Fruit fly (Drosophila melanogaster) whole organism, prepupa: Measurements from ENCODE around the gene nrv1.
A peak's percentile ranks its signal among the peaks of the same experiment; 100 is the strongest.

Source experiments
- Blimp-1 ChIP-seq: fragments of 200-800 bp; sonication (Bioruptor generic); optimal IDR thresholded peaks from 3 replicates; lab custom pipeline; 2017; ENCODE audit warnings: missing biosample characterization, missing genetic modification characterization, mild to moderate bottlenecking, moderate library complexity, missing genetic modification reagents
- CG11294 ChIP-seq: fragments of 200-800 bp; sonication (Bioruptor generic); IDR thresholded peaks from 2 replicates; pipeline ENCODE4 v1.3.6; 2022; ENCODE audit warnings: missing biosample characterization, missing genetic modification characterization
- CG11762 ChIP-seq: fragments of 200-800 bp; sonication (Bioruptor generic); optimal IDR thresholded peaks from 3 replicates; lab custom pipeline; 2016; ENCODE audit warnings: missing biosample characterization, missing genetic modification characterization; ENCODE audit not compliant: insufficient read depth
- CG11902 ChIP-seq: fragments of 200-800 bp; sonication (Bioruptor generic); optimal IDR thresholded peaks from 3 replicates; lab custom pipeline; 2016; ENCODE audit warnings: missing biosample characterization, missing genetic modification characterization
- CG1621 ChIP-seq: fragments of 200-800 bp; sonication (Bioruptor generic); optimal IDR thresholded peaks from 3 replicates; lab custom pipeline; 2018; ENCODE audit warnings: missing biosample characterization, mild to moderate bottlenecking, missing genetic modification characterization
- CG16779 ChIP-seq: fragments of 200-800 bp; sonication (Bioruptor generic); optimal IDR thresholded peaks from 3 replicates; lab custom pipeline; 2017; ENCODE audit warnings: missing biosample characterization, mild to moderate bottlenecking, missing genetic modification characterization
- CG31627 ChIP-seq: fragments of 200-800 bp; sonication (Bioruptor generic); optimal IDR thresholded peaks from 3 replicates; lab custom pipeline; 2016; ENCODE audit warnings: missing biosample characterization, missing genetic modification characterization
- CG32006 ChIP-seq: fragments of 200-800 bp; sonication (Bioruptor generic); optimal IDR thresholded peaks from 3 replicates; lab custom pipeline; 2017; ENCODE audit warnings: missing biosample characterization, mild to moderate bottlenecking, missing genetic modification characterization
- CG34406 ChIP-seq: fragments of 200-800 bp; sonication (Bioruptor generic); optimal IDR thresholded peaks from 3 replicates; lab custom pipeline; 2016; ENCODE audit warnings: missing biosample characterization, missing genetic modification characterization
- CG4318 ChIP-seq: fragments of 200-800 bp; sonication (Bioruptor generic); optimal IDR thresholded peaks from 3 replicates; lab custom pipeline; 2017; ENCODE audit warnings: missing biosample characterization, mild to moderate bottlenecking, missing genetic modification characterization
- CG6276 ChIP-seq: fragments of 200-800 bp; sonication (Bioruptor generic); optimal IDR thresholded peaks from 2 replicates; lab custom pipeline; 2017; ENCODE audit warnings: missing biosample characterization, mild to moderate bottlenecking, missing genetic modification characterization
- CG6792 ChIP-seq: fragments of 200-800 bp; sonication (Bioruptor generic); optimal IDR thresholded peaks from 3 replicates; lab custom pipeline; 2016; ENCODE audit warnings: missing biosample characterization, missing genetic modification characterization
- CG6808 ChIP-seq: fragments of 200-800 bp; sonication (Bioruptor generic); optimal IDR thresholded peaks from 3 replicates; lab custom pipeline; 2017; ENCODE audit warnings: missing biosample characterization, missing genetic modification characterization, mild to moderate bottlenecking, moderate library complexity, missing genetic modification reagents
- CG6854 ChIP-seq: fragments of 200-800 bp; sonication (Bioruptor generic); optimal IDR thresholded peaks from 2 replicates; lab custom pipeline; 2017; ENCODE audit warnings: missing biosample characterization, mild to moderate bottlenecking, missing genetic modification characterization
- CG7368 ChIP-seq: fragments of 200-800 bp; sonication (Bioruptor generic); optimal IDR thresholded peaks from 3 replicates; lab custom pipeline; 2016; ENCODE audit warnings: missing biosample characterization, missing genetic modification characterization
- CG8119 ChIP-seq: fragments of 200-800 bp; sonication (Bioruptor generic); IDR thresholded peaks from 3 replicates; pipeline ENCODE4 v1.3.6; 2022; ENCODE audit warnings: missing biosample characterization, missing genetic modification characterization
- CG8632 ChIP-seq: fragments of 200-800 bp; sonication (Bioruptor generic); optimal IDR thresholded peaks from 3 replicates; lab custom pipeline; 2016; ENCODE audit warnings: missing biosample characterization, missing genetic modification characterization
- Eip75B ChIP-seq: fragments of 200-800 bp; sonication (Bioruptor generic); optimal IDR thresholded peaks from 3 replicates; lab custom pipeline; 2016; ENCODE audit warnings: missing biosample characterization, missing genetic modification characterization
- Eip93F ChIP-seq: fragments of 200-800 bp; sonication (Bioruptor generic); optimal IDR thresholded peaks from 2 replicates; lab custom pipeline; 2016; ENCODE audit warnings: missing biosample characterization, mild to moderate bottlenecking, missing genetic modification characterization
- Ets21C ChIP-seq: fragments of 200-800 bp; sonication (Bioruptor generic); optimal IDR thresholded peaks from 3 replicates; lab custom pipeline; 2016; ENCODE audit warnings: missing biosample characterization, missing genetic modification characterization
- Gug ChIP-seq: fragments of 200-800 bp; sonication (Bioruptor generic); IDR thresholded peaks from 2 replicates; pipeline ENCODE4 v1.3.6; 2022; ENCODE audit warnings: missing biosample characterization, missing genetic modification characterization
- Hr38 ChIP-seq: sonication (Bioruptor generic); optimal IDR thresholded peaks from 2 replicates; lab custom pipeline; 2016; ENCODE audit warnings: missing biosample characterization, missing genetic modification characterization
- Hr39 ChIP-seq: fragments of 200-800 bp; sonication (Bioruptor generic); optimal IDR thresholded peaks from 2 replicates; lab custom pipeline; 2016; ENCODE audit warnings: missing biosample characterization, missing genetic modification characterization
- Hr4 ChIP-seq: fragments of 200-800 bp; sonication (Bioruptor generic); optimal IDR thresholded peaks from 3 replicates; lab custom pipeline; 2016; ENCODE audit warnings: missing biosample characterization, missing genetic modification characterization
- Lpt ChIP-seq: fragments of 200-800 bp; sonication (Bioruptor generic); optimal IDR thresholded peaks from 3 replicates; lab custom pipeline; 2016; ENCODE audit warnings: missing biosample characterization, missing genetic modification characterization
- Met ChIP-seq: fragments of 200-800 bp; sonication (Bioruptor generic); optimal IDR thresholded peaks from 3 replicates; lab custom pipeline; 2016; ENCODE audit warnings: missing biosample characterization, missing genetic modification characterization
- OdsH ChIP-seq: fragments of 200-800 bp; sonication (Bioruptor generic); optimal IDR thresholded peaks from 3 replicates; lab custom pipeline; 2016; ENCODE audit warnings: missing biosample characterization, missing genetic modification characterization
- Smox ChIP-seq: fragments of 200-800 bp; sonication (Bioruptor generic); optimal IDR thresholded peaks from 3 replicates; lab custom pipeline; 2016; ENCODE audit warnings: missing biosample characterization, missing genetic modification characterization
- Sox14 ChIP-seq: fragments of 200-800 bp; sonication (Bioruptor generic); optimal IDR thresholded peaks from 3 replicates; lab custom pipeline; 2016; ENCODE audit warnings: missing biosample characterization, missing genetic modification characterization
- Sox15 ChIP-seq: fragments of 200-800 bp; sonication (Bioruptor generic); optimal IDR thresholded peaks from 3 replicates; lab custom pipeline; 2016; ENCODE audit warnings: missing biosample characterization, missing genetic modification characterization
- achi ChIP-seq: fragments of 200-800 bp; sonication (Bioruptor generic); optimal IDR thresholded peaks from 3 replicates; lab custom pipeline; 2016; ENCODE audit warnings: missing biosample characterization, missing genetic modification characterization
- acj6 ChIP-seq: fragments of 200-800 bp; sonication (Bioruptor generic); optimal IDR thresholded peaks from 3 replicates; lab custom pipeline; 2016; ENCODE audit warnings: missing biosample characterization, missing genetic modification characterization
- cyc ChIP-seq: fragments of 200-800 bp; sonication (Bioruptor generic); optimal IDR thresholded peaks from 3 replicates; lab custom pipeline; 2016; ENCODE audit warnings: missing biosample characterization, missing genetic modification characterization
- dac ChIP-seq: fragments of 200-800 bp; sonication (Bioruptor generic); optimal IDR thresholded peaks from 2 replicates; lab custom pipeline; 2017; ENCODE audit warnings: missing biosample characterization, mild to moderate bottlenecking, missing genetic modification characterization
- dsx ChIP-seq: fragments of 200-800 bp; optimal IDR thresholded peaks from 3 replicates; lab custom pipeline; 2019; ENCODE audit warnings: missing biosample characterization, mild to moderate bottlenecking, missing genetic modification characterization, moderate library complexity; ENCODE audit not compliant: poor library complexity, severe bottlenecking
- fd59A ChIP-seq: fragments of 200-800 bp; sonication (Bioruptor generic); optimal IDR thresholded peaks from 2 replicates; lab custom pipeline; 2017; ENCODE audit warnings: missing biosample characterization, mild to moderate bottlenecking, missing genetic modification characterization, missing genetic modification reagents
- lz ChIP-seq: fragments of 200-800 bp; sonication (Bioruptor generic); optimal IDR thresholded peaks from 3 replicates; lab custom pipeline; 2016; ENCODE audit warnings: missing biosample characterization, missing genetic modification characterization
- net ChIP-seq: fragments of 200-800 bp; sonication (Bioruptor generic); optimal IDR thresholded peaks from 3 replicates; lab custom pipeline; 2016; ENCODE audit warnings: missing biosample characterization, missing genetic modification characterization
- salr ChIP-seq, 2 experiments: fragments of 200-800 bp; sonication (Bioruptor generic); optimal IDR thresholded peaks; 3 replicates each; lab custom pipeline; 2016 to 2018; ENCODE audit warnings: missing biosample characterization in 2 of 2, missing genetic modification characterization in 2 of 2, mild to moderate bottlenecking in 1 of 2
- spab ChIP-seq: fragments of 200-800 bp; sonication (Bioruptor generic); optimal IDR thresholded peaks from 2 replicates; lab custom pipeline; 2017; ENCODE audit warnings: missing biosample characterization, mild to moderate bottlenecking, missing genetic modification characterization, missing genetic modification reagents
- ss ChIP-seq, 2 experiments: fragments of 200-800 bp; sonication (Bioruptor generic); optimal IDR thresholded peaks; 2 replicates in 1 of 2; 3 replicates in 1 of 2; lab custom pipeline; 2017 to 2018; ENCODE audit warnings: mild to moderate bottlenecking in 2 of 2, missing biosample characterization in 2 of 2, missing genetic modification characterization in 2 of 2, moderate library complexity in 1 of 2
- svp ChIP-seq: fragments of 200-800 bp; sonication (Bioruptor generic); peaks from one replicate; lab custom pipeline; 2016; ENCODE audit warnings: missing biosample characterization, missing genetic modification characterization
- topi ChIP-seq: fragments of 200-800 bp; sonication (Bioruptor generic); optimal IDR thresholded peaks from 3 replicates; lab custom pipeline; 2016; ENCODE audit warnings: missing biosample characterization, missing genetic modification characterization
- vri ChIP-seq: fragments of 200-800 bp; sonication (Bioruptor generic); optimal IDR thresholded peaks from 3 replicates; lab custom pipeline; 2016; ENCODE audit warnings: missing biosample characterization, mild to moderate bottlenecking, missing genetic modification characterization

Gene nrv1

dm6 chr2L:6787973-6788368 is 1.3 kb upstream of the nrv1 start (continued):
- TF ChIP-seq CG6276 = peak; percentile 58
- peak; percentile 57 for TF ChIP-seq CG31627
- peak; percentile 63 for TF ChIP-seq Hr4 (GFP tag; lab: Kevin White, UChicago)
- TF ChIP-seq CG8119 (GFP tag; lab: Robert Waterston, UW) = peak; percentile 72
- no peak for TF ChIP-seq CG16779 (tag; lab: Kevin White, UChicago)
- TF ChIP-seq Hr38 (GFP tag; lab: Kevin White, UChicago) = no peak
- TF ChIP-seq Lpt (GFP tag; lab: Kevin White, UChicago) = no peak
- TF ChIP-seq vri (GFP tag; lab: Kevin White, UChicago) = no peak
- TF ChIP-seq CG11294 (GFP tag; lab: Robert Waterston, UW) = 0 out of 2 replicates have a peak, but pooled peaks have one; percentile 14
- peak; percentile 59 for TF ChIP-seq dac
- peak; percentile 2 for TF ChIP-seq Smox (GFP tag; lab: Kevin White, UChicago)
- peak; percentile 20 for TF ChIP-seq CG6808 (GFP tag; lab: Kevin White, UChicago)
- peak; percentile 56 for TF ChIP-seq CG11762 (GFP tag; lab: Kevin White, UChicago)
- TF ChIP-seq svp (GFP tag; lab: Kevin White, UChicago) = peak; percentile 85
- no peak for TF ChIP-seq CG11902 (GFP tag; lab: Kevin White, UChicago)
- TF ChIP-seq Eip93F = no peak
- peak; percentile 44 for TF ChIP-seq cyc (GFP tag; lab: Kevin White, UChicago)
- no peak for TF ChIP-seq Blimp-1 (GFP tag; lab: Kevin White, UChicago)
- peak; percentile 79 for TF ChIP-seq CG32006 (GFP tag; lab: Kevin White, UChicago)
- no peak for TF ChIP-seq CG6854 (GFP tag; lab: Kevin White, UChicago)
- TF ChIP-seq CG1621 (tag; lab: Kevin White, UChicago) = no peak
- TF ChIP-seq fd59A (GFP tag; lab: Kevin White, UChicago) = peak; percentile 5
- no peak for TF ChIP-seq ss (GFP tag; optimal IDR thresholded peaks at IDR 0.05; lab: Kevin White, UChicago)
- peak; percentile 10 for TF ChIP-seq spab (GFP tag; lab: Kevin White, UChicago)
- TF ChIP-seq salr (GFP tag; optimal IDR thresholded peaks at IDR 0.05; lab: Kevin White, UChicago) = peak in 1 of 2 experiments; percentile 53
- TF ChIP-seq net (GFP tag; lab: Kevin White, UChicago) = no peak

dm6 chr2L:6787029-6787972 is 640 bp upstream of the nrv1 start:
- TF ChIP-seq Smox (GFP tag; lab: Kevin White, UChicago) (peak; percentile 91), CG7368 (peak; percentile 88), CG16779 (tag; lab: Kevin White, UChicago) (peak; percentile 91), cyc (GFP tag; lab: Kevin White, UChicago) (peak; percentile 94), Hr39 (GFP tag; lab: Kevin White, UChicago) (peak; percentile 96), Met (peak; percentile 94), achi (GFP tag; lab: Kevin White, UChicago) (peak; percentile 93), CG8632 (peak; percentile 94), acj6 (GFP tag; lab: Kevin White, UChicago) (peak; percentile 94), CG1621 (tag; lab: Kevin White, UChicago) (peak; percentile 80), OdsH (peak; percentile 96), net (GFP tag; lab: Kevin White, UChicago) (peak; percentile 95), CG32006 (GFP tag; lab: Kevin White, UChicago) (peak; percentile 98), topi (GFP tag; lab: Kevin White, UChicago) (peak; percentile 95), spab (GFP tag; lab: Kevin White, UChicago) (peak; percentile 94), vri (GFP tag; lab: Kevin White, UChicago) (peak; percentile 72), CG11294 (GFP tag; lab: Robert Waterston, UW) (peak; percentile 84), CG31627 (peak; percentile 96), CG34406 (peak; percentile 94), ss (GFP tag; optimal IDR thresholded peaks at IDR 0.05; lab: Kevin White, UChicago) (peak; percentile 82 to 87), CG6792 (GFP tag; lab: Kevin White, UChicago) (peak; percentile 94), Sox15 (GFP tag; lab: Kevin White, UChicago) (peak; percentile 95), dac (peak; percentile 89), Ets21C (GFP tag; lab: Kevin White, UChicago) (peak; percentile 94), dsx (GFP tag; lab: Kevin White, UChicago) (peak; percentile 85), Gug (GFP tag; lab: Robert Waterston, UW) (peak; percentile 82), Eip75B (GFP tag; lab: Kevin White, UChicago) (peak; percentile 96), CG6276 (peak; percentile 94), Sox14 (GFP tag; lab: Kevin White, UChicago) (peak; percentile 95), CG11762 (GFP tag; lab: Kevin White, UChicago) (peak; percentile 93), CG4318 (GFP tag; lab: Kevin White, UChicago) (peak; percentile 95), lz (GFP tag; lab: Kevin White, UChicago) (peak; percentile 96), CG6808 (GFP tag; lab: Kevin White, UChicago) (peak; percentile 96), fd59A (GFP tag; lab: Kevin White, UChicago) (peak; percentile 93), Lpt (GFP tag; lab: Kevin White, UChicago) (peak; percentile 89)
